Fruit fly (Drosophila melanogaster) whole organism, pupa: ENCODE measurements around the gene CG43246.

ENCODE experiments used
- CG15710 ChIP-seq: fragments of 200-800 bp; sonication (Bioruptor generic); optimal IDR thresholded peaks from 2 replicates; lab custom pipeline; 2018; ENCODE audit warnings: missing biosample characterization, mild to moderate bottlenecking, missing genetic modification characterization, moderate library complexity
- D1 ChIP-seq: fragments of 200-800 bp; sonication (Bioruptor generic); optimal IDR thresholded peaks from 2 replicates; lab custom pipeline; 2018; ENCODE audit warnings: missing biosample characterization, mild to moderate bottlenecking, missing genetic modification characterization, moderate library complexity
- EcR ChIP-seq: fragments of 200-800 bp; sonication (Bioruptor generic); optimal IDR thresholded peaks from 3 replicates; lab custom pipeline; 2019; ENCODE audit warnings: missing biosample characterization, missing genetic modification characterization, mild to moderate bottlenecking, moderate library complexity, missing genetic modification reagents
- Ets98B ChIP-seq: fragments of 200-800 bp; sonication (Bioruptor generic); IDR thresholded peaks from 2 replicates; pipeline ENCODE4 v1.3.6; 2022; ENCODE audit warnings: missing biosample characterization, missing genetic modification characterization
- Pif1A ChIP-seq: fragments of 200-800 bp; sonication (Bioruptor generic); optimal IDR thresholded peaks from 3 replicates; lab custom pipeline; 2016; ENCODE audit warnings: missing biosample characterization, missing genetic modification characterization
- gl ChIP-seq: fragments of 200-800 bp; sonication (Bioruptor generic); optimal IDR thresholded peaks from 2 replicates; lab custom pipeline; 2018; ENCODE audit warnings: missing biosample characterization, mild to moderate bottlenecking, missing genetic modification characterization

- no peak for TF ChIP-seq D1 (tag; lab: Kevin White, UChicago)
- peak; percentile 41 for TF ChIP-seq CG15710 (tag; lab: Kevin White, UChicago)
- peak; percentile 12 for TF ChIP-seq Pif1A
- no peak for TF ChIP-seq gl
- TF ChIP-seq Ets98B (GFP tag; lab: Robert Waterston, UW), result no peak
- no peak for TF ChIP-seq EcR (GFP tag; lab: Kevin White, UChicago)
These were observed 39.0 kb upstream of the CG43246 start for dm6 chr3L:14497479-14497878.
